Fruit fly (Drosophila melanogaster) whole organism, embryonic: Measurements from ENCODE around the gene MFS9.

ENCODE experiments used
- Adf1 ChIP-seq: fragments of 200-800 bp; sonication (Bioruptor generic); IDR thresholded peaks from 2 replicates; pipeline ENCODE4 v1.3.6; 2022; ENCODE audit warnings: missing biosample characterization, missing genetic modification characterization
- CG10654 ChIP-seq: fragments of 200-800 bp; sonication (Bioruptor generic); optimal IDR thresholded peaks from 2 replicates; lab custom pipeline; 2016; ENCODE audit warnings: missing biosample characterization, missing genetic modification characterization
- CG12299 ChIP-seq: fragments of 200-800 bp; sonication (Bioruptor generic); optimal IDR thresholded peaks from 2 replicates; lab custom pipeline; 2018; ENCODE audit warnings: missing biosample characterization, mild to moderate bottlenecking, missing genetic modification characterization
- CG13296 ChIP-seq: fragments of 200-800 bp; sonication (Bioruptor generic); optimal IDR thresholded peaks from 3 replicates; lab custom pipeline; 2018; ENCODE audit warnings: missing biosample characterization, mild to moderate bottlenecking, missing genetic modification characterization
- CG18262 ChIP-seq: fragments of 200-800 bp; optimal IDR thresholded peaks from 3 replicates; lab custom pipeline; 2019; ENCODE audit warnings: missing biosample characterization, mild to moderate bottlenecking, missing genetic modification characterization, moderate library complexity
- CG30403 ChIP-seq: fragments of 200-800 bp; sonication (Bioruptor generic); optimal IDR thresholded peaks from 3 replicates; lab custom pipeline; 2016; ENCODE audit warnings: missing biosample characterization, missing genetic modification characterization
- CG30431 ChIP-seq: fragments of 200-800 bp; sonication (Bioruptor generic); optimal IDR thresholded peaks from 2 replicates; lab custom pipeline; 2017; ENCODE audit warnings: missing biosample characterization, missing genetic modification characterization
- CG33557 ChIP-seq: fragments of 200-800 bp; sonication (Bioruptor generic); optimal IDR thresholded peaks from 2 replicates; lab custom pipeline; 2019; ENCODE audit warnings: missing biosample characterization, mild to moderate bottlenecking, missing genetic modification characterization, moderate library complexity
- CG34224 ChIP-seq: fragments of 200-800 bp; sonication (Bioruptor generic); IDR thresholded peaks from 3 replicates; pipeline ENCODE4 v1.3.6; 2022; ENCODE audit warnings: missing biosample characterization, missing genetic modification characterization; ENCODE audit not compliant: partially characterized antibody
- CG3726 ChIP-seq: fragments of 200-800 bp; sonication (Bioruptor generic); IDR thresholded peaks from 3 replicates; pipeline ENCODE4, ENCODE4 v1.3.6; 2022; ENCODE audit warnings: missing biosample characterization, missing genetic modification characterization
- CG3838 ChIP-seq: fragments of 200-800 bp; sonication (Bioruptor generic); optimal IDR thresholded peaks from 3 replicates; lab custom pipeline; 2016; ENCODE audit warnings: missing biosample characterization, missing genetic modification characterization
- CG42726 ChIP-seq: fragments of 200-800 bp; sonication (Bioruptor generic); IDR thresholded peaks from 2 replicates; pipeline ENCODE4 v1.3.6; 2022; ENCODE audit warnings: missing biosample characterization, missing genetic modification characterization; ENCODE audit not compliant: partially characterized antibody
- CG5180 ChIP-seq: fragments of 200-800 bp; sonication (Bioruptor generic); optimal IDR thresholded peaks from 3 replicates; lab custom pipeline; 2017; ENCODE audit warnings: missing biosample characterization, missing genetic modification characterization, mild to moderate bottlenecking, moderate library complexity, missing genetic modification reagents
- CG7357 ChIP-seq: fragments of 200-800 bp; sonication (Bioruptor generic); IDR thresholded peaks from 3 replicates; pipeline ENCODE4 v1.3.6; 2022; ENCODE audit warnings: missing biosample characterization, missing genetic modification characterization
- CG8089 ChIP-seq: fragments of 200-800 bp; sonication (Bioruptor generic); optimal IDR thresholded peaks from 3 replicates; lab custom pipeline; 2016; ENCODE audit warnings: missing biosample characterization, missing genetic modification characterization
- CHES-1-like ChIP-seq: fragments of 200-800 bp; sonication (Bioruptor generic); optimal IDR thresholded peaks from 2 replicates; lab custom pipeline; 2016; ENCODE audit warnings: missing biosample characterization, missing genetic modification characterization
- Ets97D ChIP-seq: fragments of 200-800 bp; sonication (Bioruptor generic); optimal IDR thresholded peaks from 3 replicates; lab custom pipeline; 2016; ENCODE audit warnings: missing biosample characterization, missing genetic modification characterization
- Fer1 ChIP-seq: fragments of 200-800 bp; sonication (Bioruptor generic); optimal IDR thresholded peaks from 2 replicates; lab custom pipeline; 2017; ENCODE audit warnings: missing biosample characterization, mild to moderate bottlenecking, missing genetic modification characterization
- Fer3 ChIP-seq: fragments of 200-800 bp; sonication (Bioruptor generic); optimal IDR thresholded peaks from 2 replicates; lab custom pipeline; 2018; ENCODE audit warnings: missing biosample characterization, mild to moderate bottlenecking, missing genetic modification characterization, moderate library complexity
- Gsc ChIP-seq: fragments of 200-800 bp; sonication (Bioruptor generic); IDR thresholded peaks from 2 replicates; pipeline ENCODE4 v1.3.6; 2022; ENCODE audit warnings: missing biosample characterization, missing genetic modification characterization
- Meics ChIP-seq: fragments of 200-800 bp; sonication (Bioruptor generic); optimal IDR thresholded peaks from 2 replicates; lab custom pipeline; 2017; ENCODE audit warnings: missing biosample characterization, mild to moderate bottlenecking, missing genetic modification characterization
- Myb ChIP-seq: fragments of 200-800 bp; sonication (Bioruptor generic); optimal IDR thresholded peaks from 2 replicates; lab custom pipeline; 2016; ENCODE audit warnings: missing biosample characterization, missing genetic modification characterization
- Neu2 ChIP-seq: fragments of 200-800 bp; sonication (Bioruptor generic); optimal IDR thresholded peaks from 3 replicates; lab custom pipeline; 2016; ENCODE audit warnings: missing biosample characterization, missing genetic modification characterization, borderline replicate concordance
- Pdp1 ChIP-seq, 2 experiments: fragments of 200-800 bp; sonication (Bioruptor generic); optimal IDR thresholded peaks; 3 replicates each; lab custom pipeline; 2016; ENCODE audit warnings: missing biosample characterization in 2 of 2, missing genetic modification characterization in 2 of 2, mild to moderate bottlenecking in 1 of 2, moderate library complexity in 1 of 2
- Poxn ChIP-seq: fragments of 200-800 bp; sonication (Bioruptor generic); IDR thresholded peaks from 2 replicates; pipeline ENCODE4 v1.3.6; 2022; ENCODE audit warnings: missing biosample characterization, missing genetic modification characterization
- Spps ChIP-seq: fragments of 200-800 bp; sonication (Bioruptor generic); optimal IDR thresholded peaks from 2 replicates; lab custom pipeline; 2018; ENCODE audit warnings: missing biosample characterization, mild to moderate bottlenecking, missing genetic modification characterization
- Vsx1 ChIP-seq: fragments of 200-800 bp; sonication (Bioruptor generic); optimal IDR thresholded peaks from 2 replicates; lab custom pipeline; 2017; ENCODE audit warnings: missing biosample characterization, mild to moderate bottlenecking, missing genetic modification characterization, missing genetic modification reagents
- Xrp1 ChIP-seq: fragments of 200-800 bp; sonication (Bioruptor generic); IDR thresholded peaks from 2 replicates; pipeline ENCODE4 v1.3.6; 2022; ENCODE audit warnings: missing biosample characterization, missing genetic modification characterization
- ase ChIP-seq: fragments of 200-800 bp; sonication (Bioruptor generic); IDR thresholded peaks from 3 replicates; pipeline ENCODE4 v1.3.6; 2022; ENCODE audit warnings: missing biosample characterization, missing genetic modification characterization
- bowl ChIP-seq: fragments of 200-800 bp; sonication (Bioruptor generic); IDR thresholded peaks from 2 replicates; pipeline ENCODE4 v1.3.6; 2022; ENCODE audit warnings: missing biosample characterization, missing genetic modification characterization
- bsh ChIP-seq, 2 experiments: fragments of 200-800 bp; sonication (Bioruptor generic); optimal IDR thresholded peaks; 2 replicates each; lab custom pipeline; 2017 to 2018; ENCODE audit warnings: mild to moderate bottlenecking in 2 of 2, missing biosample characterization in 2 of 2, missing genetic modification characterization in 2 of 2, moderate library complexity in 1 of 2
- btn ChIP-seq: fragments of 200-800 bp; sonication (Bioruptor generic); optimal IDR thresholded peaks from 2 replicates; lab custom pipeline; 2016; ENCODE audit warnings: missing biosample characterization, missing genetic modification characterization
- cad ChIP-seq: fragments of >200 bp; optimal IDR thresholded peaks from 2 replicates; lab custom pipeline; 2017; ENCODE audit warnings: missing biosample characterization, missing genetic modification characterization
- cato ChIP-seq: fragments of 200-800 bp; sonication (Bioruptor generic); optimal IDR thresholded peaks from 2 replicates; lab custom pipeline; 2016; ENCODE audit warnings: missing biosample characterization, missing genetic modification characterization, borderline replicate concordance
- croc ChIP-seq: fragments of 200-800 bp; sonication (Bioruptor generic); conservative IDR thresholded peaks from 3 replicates; pipeline ENCODE4 v1.3.6; 2022; ENCODE audit warnings: missing biosample characterization, missing genetic modification characterization
- eve ChIP-seq, 2 experiments: fragments of >200 bp; optimal IDR thresholded peaks; 2 replicates each; lab custom pipeline; 2017; ENCODE audit warnings: missing biosample characterization in 2 of 2, missing genetic modification characterization in 2 of 2
- exex ChIP-seq: fragments of 200-800 bp; sonication (Bioruptor generic); optimal IDR thresholded peaks from 4 replicates; lab custom pipeline; 2018; ENCODE audit warnings: missing biosample characterization, mild to moderate bottlenecking, missing genetic modification characterization, moderate library complexity
- fu2 ChIP-seq: fragments of 200-800 bp; sonication (Bioruptor generic); optimal IDR thresholded peaks from 2 replicates; lab custom pipeline; 2016; ENCODE audit warnings: missing biosample characterization, missing genetic modification characterization
- gcm ChIP-seq: fragments of 200-800 bp; sonication (Bioruptor generic); optimal IDR thresholded peaks from 2 replicates; lab custom pipeline; 2019; ENCODE audit warnings: missing biosample characterization, mild to moderate bottlenecking, missing genetic modification characterization, moderate library complexity
- ind ChIP-seq: fragments of 200-800 bp; sonication (Bioruptor generic); optimal IDR thresholded peaks from 3 replicates; lab custom pipeline; 2016; ENCODE audit warnings: missing biosample characterization, missing genetic modification characterization
- jigr1 ChIP-seq: fragments of 200-800 bp; sonication (Bioruptor generic); IDR thresholded peaks from 3 replicates; pipeline ENCODE4 v1.3.6; 2022; ENCODE audit warnings: missing biosample characterization, missing genetic modification characterization
- mld ChIP-seq: fragments of 200-800 bp; sonication (Bioruptor generic); IDR thresholded peaks from 3 replicates; pipeline ENCODE4 v1.3.6; 2022; ENCODE audit warnings: missing biosample characterization, missing genetic modification characterization; ENCODE audit not compliant: partially characterized antibody
- org-1 ChIP-seq: fragments of 200-800 bp; sonication (Bioruptor generic); optimal IDR thresholded peaks from 2 replicates; lab custom pipeline; 2017; ENCODE audit warnings: missing biosample characterization, missing genetic modification characterization
- psq ChIP-seq: fragments of 200-800 bp; sonication (Bioruptor generic); optimal IDR thresholded peaks from 2 replicates; lab custom pipeline; 2017; ENCODE audit warnings: missing biosample characterization, missing genetic modification characterization
- schlank ChIP-seq: fragments of 200-800 bp; sonication (Bioruptor generic); optimal IDR thresholded peaks from 2 replicates; lab custom pipeline; 2018; ENCODE audit warnings: missing biosample characterization, mild to moderate bottlenecking, missing genetic modification characterization
- tll ChIP-seq, 2 experiments: fragments of 200-800 bp in 1 of 2; fragments of >200 bp in 1 of 2; sonication (Bioruptor generic) in 1 of 2; optimal IDR thresholded peaks; 2 replicates each; lab custom pipeline; 2017 to 2019; ENCODE audit warnings: missing biosample characterization in 2 of 2, missing genetic modification characterization in 2 of 2, mild to moderate bottlenecking in 1 of 2, moderate library complexity in 1 of 2
- ttk ChIP-seq: fragments of 200-800 bp; sonication (Bioruptor generic); IDR thresholded peaks from 2 replicates; pipeline ENCODE4 v2.1.2; 2022; ENCODE audit warnings: missing biosample characterization, missing genetic modification characterization
- unc-4 ChIP-seq: fragments of 200-800 bp; sonication (Bioruptor generic); IDR thresholded peaks from 2 replicates; pipeline ENCODE4 v1.3.6; 2022; ENCODE audit warnings: missing biosample characterization, missing genetic modification characterization; ENCODE audit not compliant: partially characterized antibody
- unpg ChIP-seq: fragments of 200-800 bp; sonication (Bioruptor generic); optimal IDR thresholded peaks from 3 replicates; lab custom pipeline; 2018; ENCODE audit warnings: missing biosample characterization, mild to moderate bottlenecking, missing genetic modification characterization, moderate library complexity
- zen2 ChIP-seq: fragments of 200-800 bp; sonication (Bioruptor generic); IDR thresholded peaks from 3 replicates; pipeline ENCODE4 v1.3.6; 2022; ENCODE audit warnings: missing biosample characterization, missing genetic modification characterization; ENCODE audit not compliant: partially characterized antibody

The MFS9 gene

DNA sequence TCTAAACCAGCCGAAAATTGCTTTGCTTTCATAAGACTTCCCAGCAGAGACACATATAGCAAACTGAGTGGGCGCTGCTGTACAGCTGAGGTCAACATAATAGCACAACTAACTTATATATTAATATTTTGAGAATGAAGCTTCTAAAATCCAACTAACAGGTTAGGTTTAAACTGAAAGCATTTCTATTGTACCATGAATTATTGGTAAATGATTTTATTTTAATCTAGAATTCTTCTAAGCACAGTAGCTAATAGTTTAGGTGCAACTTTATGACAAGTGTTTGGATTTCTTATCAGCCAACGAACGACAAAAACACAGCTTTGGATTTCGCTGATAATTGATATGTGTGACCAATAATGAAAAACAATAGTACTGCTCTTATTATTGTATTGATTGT lies 42.8 kb upstream of the MFS9 start (continued):
- TF ChIP-seq CG3726 (GFP tag; lab: Robert Waterston, UW) = 0 out of 3 replicates have a peak, but pooled peaks have one; percentile 41
- TF ChIP-seq CG10654 (GFP tag; lab: Kevin White, UChicago) = no peak
- no peak; the same call in 2 of the 3 replicates for TF ChIP-seq croc
- TF ChIP-seq CG42726 (GFP tag; lab: Robert Waterston, UW) = no peak
- peak; percentile 6 for TF ChIP-seq ind (GFP tag; lab: Kevin White, UChicago)
- no peak for TF ChIP-seq CG7357 (GFP tag; lab: Robert Waterston, UW)
- no peak for TF ChIP-seq schlank (tag; lab: Kevin White, UChicago)
- peak; percentile 85 for TF ChIP-seq exex (tag; lab: Kevin White, UChicago)
- TF ChIP-seq CG3838 = no peak
- no peak for TF ChIP-seq btn (GFP tag; lab: Kevin White, UChicago)
- TF ChIP-seq Adf1 = no peak
- no peak for TF ChIP-seq Ets97D (GFP tag; lab: Kevin White, UChicago)
- TF ChIP-seq Poxn (GFP tag; lab: Robert Waterston, UW) = no peak
- peak; percentile 80 for TF ChIP-seq Fer3 (tag; lab: Kevin White, UChicago)
- TF ChIP-seq CHES-1-like (GFP tag; lab: Kevin White, UChicago) = no peak
- TF ChIP-seq cato = no peak
- TF ChIP-seq ase (GFP tag; lab: Robert Waterston, UW) = 0 out of 3 replicates have a peak, but pooled peaks have one; percentile 33
- no peak for TF ChIP-seq bsh (GFP tag; optimal IDR thresholded peaks at IDR 0.05; lab: Kevin White, UChicago)
- no peak for TF ChIP-seq Spps
- peak; percentile 17 for TF ChIP-seq gcm
- no peak for TF ChIP-seq org-1
- peak; percentile 7 for TF ChIP-seq Myb (GFP tag; lab: Kevin White, UChicago)
- TF ChIP-seq jigr1 = no peak
- peak; percentile 14 for TF ChIP-seq Meics (GFP tag; lab: Kevin White, UChicago)
- no peak for TF ChIP-seq mld
- TF ChIP-seq Neu2 (GFP tag; lab: Kevin White, UChicago) = no peak
- TF ChIP-seq fu2 = no peak
- peak; percentile 73 for TF ChIP-seq CG13296 (GFP tag; lab: Kevin White, UChicago)
- TF ChIP-seq unc-4 (GFP tag; lab: Robert Waterston, UW) = no peak
- TF ChIP-seq CG12299 (tag; lab: Kevin White, UChicago) = no peak
- peak; percentile 47 for TF ChIP-seq unpg
- TF ChIP-seq CG18262 (tag; lab: Kevin White, UChicago) = peak; percentile 67
- no peak for TF ChIP-seq cad (GFP tag; lab: Kevin White, UChicago)
- no peak for TF ChIP-seq psq (GFP tag; lab: Kevin White, UChicago)
- 0 out of 2 replicates have a peak, but pooled peaks have one; percentile 20 for TF ChIP-seq ttk
- TF ChIP-seq CG8089 (GFP tag; lab: Kevin White, UChicago) = no peak
- peak; percentile 74 for TF ChIP-seq Fer1 (GFP tag; lab: Kevin White, UChicago)
- TF ChIP-seq Xrp1 (GFP tag; lab: Robert Waterston, UW) = peak; percentile 60
- peak; percentile 23 for TF ChIP-seq CG30403 (GFP tag; lab: Kevin White, UChicago)
- TF ChIP-seq zen2 (GFP tag; lab: Robert Waterston, UW) = no peak
- TF ChIP-seq CG33557 (GFP tag; lab: Kevin White, UChicago) = no peak
- peak; percentile 53 for TF ChIP-seq CG5180 (GFP tag; lab: Kevin White, UChicago)
- TF ChIP-seq Vsx1 = peak; percentile 4
- no peak for TF ChIP-seq tll (GFP tag; optimal IDR thresholded peaks at IDR 0.05; lab: Kevin White, UChicago)
- TF ChIP-seq Gsc (GFP tag; lab: Robert Waterston, UW) = no peak
- peak; percentile 51 to 57 for TF ChIP-seq Pdp1 (GFP tag; optimal IDR thresholded peaks at IDR 0.05; lab: Kevin White, UChicago)
- TF ChIP-seq bowl (GFP tag; lab: Robert Waterston, UW) = no peak
- no peak for TF ChIP-seq CG34224 (GFP tag; lab: Robert Waterston, UW)
- TF ChIP-seq eve (GFP tag; optimal IDR thresholded peaks at IDR 0.05; lab: Kevin White, UChicago) = no peak
- TF ChIP-seq CG30431 (GFP tag; lab: Kevin White, UChicago) = no peak
